Fruit fly (Drosophila melanogaster) Kc167 (cell line): Measurements from ENCODE around the gene CG3081.

Experiments
- Myc ChIP-seq: fragments of >200 bp; optimal IDR thresholded peaks from 2 replicates; lab custom pipeline; 2017; ENCODE audit warnings: missing external identifiers
- Sin3A ChIP-seq: fragments of >200 bp; optimal IDR thresholded peaks from 2 replicates; lab custom pipeline; 2018; ENCODE audit warnings: missing external identifiers
- h ChIP-seq: fragments of >200 bp; optimal IDR thresholded peaks from 3 replicates; lab custom pipeline; 2018; ENCODE audit warnings: missing external identifiers
- insv ChIP-seq: fragments of >200 bp; optimal IDR thresholded peaks from 3 replicates; lab custom pipeline; 2018; ENCODE audit warnings: missing external identifiers
- psq ChIP-seq: fragments of >200 bp; optimal IDR thresholded peaks from 2 replicates; lab custom pipeline; 2017; ENCODE audit warnings: missing external identifiers

DNA sequence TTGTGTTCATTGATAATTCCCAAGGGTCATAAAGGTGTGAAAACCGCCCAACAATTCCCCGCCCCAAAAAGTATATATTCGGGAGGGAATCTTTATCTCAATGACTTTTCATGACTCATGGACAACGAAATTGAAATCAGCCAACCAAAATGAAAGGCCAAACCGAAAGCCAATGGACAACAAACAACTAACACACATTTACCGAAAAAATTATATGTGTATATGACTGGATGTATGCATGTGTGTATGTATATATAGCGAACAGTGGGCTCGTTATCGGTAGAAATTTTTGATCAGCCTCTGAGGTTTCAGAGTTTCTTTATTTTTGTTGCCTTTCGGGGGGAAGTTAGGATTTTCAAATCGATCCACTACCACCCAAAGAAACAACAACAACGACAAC, 24.9 kb downstream of the CG3081 start:
- no peak for TF ChIP-seq insv (lab: Kevin White, UChicago)
- TF ChIP-seq Sin3A (lab: Kevin White, UChicago): no peak
- no peak for TF ChIP-seq psq (lab: Kevin White, UChicago)
- no peak for TF ChIP-seq Myc (lab: Kevin White, UChicago)
- TF ChIP-seq h: no peak
